Worm (Caenorhabditis elegans): ENCODE results near the gene B0001.8.
"Not testable (repeated sequence)": the region's sequence is repeated elsewhere in the genome, so short reads cannot be mapped to it uniquely, and the experiment has no call there.

The B0001.8 gene

DNA sequence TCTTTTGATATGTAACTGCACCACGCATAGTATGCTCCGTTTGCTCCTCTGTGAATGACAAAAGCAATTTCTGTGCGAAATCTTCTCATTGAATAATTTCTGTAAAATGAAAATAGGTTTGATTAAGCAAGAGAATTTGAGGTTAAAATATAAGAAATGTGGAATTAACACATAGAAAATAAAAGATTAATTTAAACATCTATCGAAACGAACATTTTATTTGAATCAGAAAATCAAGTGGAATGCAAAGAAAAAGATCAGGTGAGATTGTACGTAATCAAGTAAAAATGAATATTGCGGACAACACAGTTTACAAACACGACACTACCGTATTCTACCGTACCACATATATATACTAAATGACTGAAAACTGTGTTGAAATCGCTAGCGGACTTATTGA is at the start of gene B0001.8:
TSS of gene B0001.8 (minus strand) at position 101 of the 400 bp plus-strand sequence.
- TF ChIP-seq unc-62 (GFP tag; optimal IDR thresholded peaks at IDR 0.05), result no peak

DNA sequence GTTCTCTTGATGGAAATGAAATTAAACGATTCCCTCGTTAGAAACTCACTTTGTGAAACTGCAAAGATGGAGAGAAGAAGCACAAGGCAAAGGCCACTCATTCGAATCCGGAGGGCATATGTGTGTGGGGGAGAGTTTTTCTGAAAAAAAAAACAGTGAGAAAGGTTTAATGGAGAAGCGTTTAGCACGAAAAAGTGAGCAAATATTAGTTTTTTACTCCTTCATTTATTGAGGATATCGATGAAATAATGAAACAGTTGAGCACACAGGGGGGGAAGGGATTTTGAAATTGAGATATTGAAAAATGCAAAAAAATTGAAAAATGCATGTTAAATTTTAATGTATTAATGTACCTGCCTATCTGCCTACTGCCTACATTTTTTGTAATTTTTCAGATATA is 37.4 kb upstream of the B0001.8 start, which contains the start of gene nlr-1:
TSS of gene nlr-1 (minus strand) at position 101 of the 400 bp plus-strand sequence.
- TF ChIP-seq unc-62 (GFP tag; optimal IDR thresholded peaks at IDR 0.05), result not testable (repeated sequence)

DNA sequence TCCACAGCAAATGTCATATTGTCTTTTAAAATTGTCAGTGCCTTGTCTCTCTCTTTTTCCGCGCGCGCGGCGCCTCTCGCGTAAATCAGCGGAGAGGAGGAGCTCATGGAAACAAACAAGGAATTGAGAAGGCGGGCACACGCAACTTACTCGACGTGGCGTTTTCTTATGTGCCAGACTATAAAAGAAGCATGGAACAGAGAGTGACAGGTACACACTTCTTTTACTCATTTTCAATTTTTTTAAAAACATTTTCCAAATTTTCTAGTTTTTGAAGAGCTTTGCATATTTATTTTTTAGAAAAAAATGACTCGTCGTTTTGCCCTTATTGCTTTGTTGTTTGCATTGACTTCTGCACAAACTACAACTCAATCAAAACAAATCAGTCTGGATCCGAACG is 27.1 kb upstream of the B0001.8 start, which contains the start of gene F20B10.3:
TSS of gene F20B10.3 (plus strand) at position 301 of the 400 bp plus-strand sequence.
- no peak for TF ChIP-seq unc-62 (GFP tag; optimal IDR thresholded peaks at IDR 0.05)

DNA sequence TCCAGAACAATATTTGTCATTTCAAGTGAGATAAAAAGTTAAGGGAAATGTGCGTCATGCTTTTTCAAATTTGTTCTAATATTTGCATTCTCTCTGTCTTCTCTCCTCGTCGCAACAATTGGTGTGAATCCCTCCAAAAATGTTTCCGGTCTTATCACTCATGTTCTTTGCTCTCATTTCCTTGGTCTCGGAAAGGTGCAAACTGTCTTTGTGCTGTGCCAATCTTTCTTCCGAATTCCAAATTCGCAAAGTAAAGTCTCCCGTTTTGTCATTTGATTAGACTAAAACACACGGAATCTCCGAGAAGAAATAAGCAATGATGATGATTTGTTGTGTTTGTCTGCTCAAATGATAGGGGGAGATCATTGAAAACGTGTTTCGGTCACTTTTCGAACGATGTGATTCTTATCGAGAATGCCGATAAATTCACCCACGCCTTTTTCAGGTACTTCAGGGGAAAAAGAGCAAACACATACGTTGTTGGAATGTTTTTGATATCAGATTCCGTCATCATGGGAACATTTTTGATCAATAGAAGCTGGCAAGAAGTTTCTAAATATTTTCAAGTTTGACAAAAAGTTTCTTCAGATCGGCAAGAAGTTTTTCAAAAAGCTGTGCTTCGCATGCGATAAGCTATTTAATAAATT is 24.7 kb upstream of the B0001.8 start:
- TF ChIP-seq unc-62 (GFP tag; optimal IDR thresholded peaks at IDR 0.05), result no peak

DNA sequence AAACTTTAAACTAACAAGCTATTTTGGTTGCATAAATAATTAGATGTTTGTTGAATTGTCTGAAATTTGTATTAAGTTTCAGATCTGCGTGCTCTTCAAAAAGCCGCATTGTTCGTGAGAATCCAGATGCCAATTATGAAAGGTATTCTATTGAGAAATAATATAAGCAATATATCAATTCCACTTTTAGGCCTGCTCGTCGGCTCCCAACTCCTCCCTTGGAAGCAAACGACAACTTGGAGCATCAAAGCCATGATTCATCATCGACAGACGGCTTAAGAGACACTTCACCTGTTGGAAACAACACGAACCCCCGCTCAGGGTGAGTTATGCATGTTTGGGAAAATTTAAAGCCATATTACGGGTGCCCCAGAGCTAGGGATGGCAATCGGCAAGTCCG is 21.9 kb upstream of the B0001.8 start:
- no peak for TF ChIP-seq unc-62 (GFP tag; optimal IDR thresholded peaks at IDR 0.05)

DNA sequence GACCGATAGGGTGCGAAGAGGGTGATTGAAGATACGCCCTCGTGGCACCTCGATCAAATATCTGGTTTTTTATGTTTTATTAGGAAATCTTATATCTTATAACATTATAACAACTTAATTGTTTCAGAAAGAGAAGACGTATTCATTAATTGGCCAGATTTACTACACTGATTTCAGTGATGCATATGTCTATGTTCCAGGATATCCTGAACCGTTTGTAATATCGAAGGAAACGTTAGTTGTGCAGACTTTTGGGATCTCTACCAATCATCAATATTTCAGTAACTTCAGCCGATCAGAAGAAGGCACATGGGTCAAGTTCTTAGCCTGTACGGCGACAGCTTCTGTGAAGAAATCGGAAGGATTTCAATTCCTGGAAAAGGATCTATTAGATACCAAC is 19.6 kb upstream of the B0001.8 start:
- no peak for TF ChIP-seq unc-62 (GFP tag; optimal IDR thresholded peaks at IDR 0.05)

DNA sequence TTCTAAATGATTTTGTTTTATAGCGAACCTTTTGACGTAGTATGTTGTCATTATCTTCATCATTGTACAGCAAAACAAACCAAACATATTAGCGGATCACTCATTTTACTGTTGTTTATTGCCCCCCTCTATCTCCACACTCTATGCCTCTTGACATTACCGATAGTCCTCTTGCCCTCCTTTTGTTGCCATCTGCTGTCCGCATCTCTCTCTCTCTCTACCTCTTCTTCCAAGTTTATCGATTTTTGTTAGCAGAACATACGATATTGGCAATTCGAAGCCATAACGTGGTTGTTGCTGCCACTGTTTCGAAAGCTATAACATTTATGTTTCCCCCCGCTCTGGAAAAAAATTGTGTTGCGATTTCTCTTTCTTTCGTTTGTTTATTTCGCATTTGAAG is 17.1 kb upstream of the B0001.8 start:
- TF ChIP-seq unc-62 (GFP tag; optimal IDR thresholded peaks at IDR 0.05), result no peak

DNA sequence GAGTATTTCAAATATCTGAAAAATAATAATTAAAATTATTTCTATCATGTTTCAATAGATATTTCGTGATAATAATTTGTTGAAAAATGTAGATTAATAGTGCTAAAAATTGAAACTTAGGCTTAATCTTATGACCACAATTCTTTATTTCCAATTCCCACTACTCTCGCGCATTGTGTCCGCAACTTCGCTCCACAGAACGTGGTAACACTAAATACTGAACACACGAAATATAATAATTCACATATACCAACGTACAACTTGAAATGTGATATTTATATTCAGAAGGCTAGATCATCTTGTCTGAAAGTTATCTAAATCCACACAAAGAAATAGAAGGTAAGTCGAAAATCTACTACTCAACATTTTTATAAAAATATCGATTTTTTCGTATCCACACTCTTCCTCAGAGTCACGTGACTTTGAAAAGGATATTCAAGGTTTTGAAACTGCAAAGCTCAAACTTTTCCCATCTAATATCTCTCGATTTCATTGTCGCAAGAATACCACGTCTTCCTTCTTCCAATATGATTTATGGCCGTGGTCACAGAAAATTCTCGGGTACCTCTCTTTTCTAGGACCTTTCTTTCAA is 15.9 kb upstream of the B0001.8 start, which contains the start of gene eri-12:
TSS of gene eri-12 (plus strand) at position 197 of the 592 bp plus-strand sequence.
- no peak for TF ChIP-seq unc-62 (GFP tag; optimal IDR thresholded peaks at IDR 0.05)

DNA sequence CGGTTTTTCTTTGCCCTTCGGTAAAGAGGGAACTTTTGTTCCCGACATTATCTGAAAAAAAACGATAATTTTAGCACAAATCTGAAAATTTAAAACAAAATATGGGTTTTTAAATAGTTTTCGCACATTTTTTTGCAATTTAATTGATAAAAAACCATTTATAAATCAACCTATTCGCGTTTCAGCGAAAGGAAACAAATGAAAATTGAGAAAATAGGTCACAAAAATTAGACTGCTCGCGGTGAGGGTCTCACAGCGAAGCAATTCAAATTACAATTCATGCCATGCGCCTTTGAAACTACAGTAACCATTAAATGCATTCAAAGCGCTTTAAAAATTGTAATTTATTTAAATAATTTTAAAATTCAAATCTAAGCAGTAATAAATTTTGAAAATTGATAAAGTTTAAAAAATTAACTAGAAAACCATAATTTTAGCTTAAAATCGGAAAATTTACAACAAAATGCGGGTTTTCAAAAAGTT is 13.4 kb upstream of the B0001.8 start, which contains the start of gene B0001.7:
TSS of gene B0001.7 (minus strand) at position 51 of the 483 bp plus-strand sequence.
- TF ChIP-seq unc-62 (GFP tag; optimal IDR thresholded peaks at IDR 0.05), result no peak

DNA sequence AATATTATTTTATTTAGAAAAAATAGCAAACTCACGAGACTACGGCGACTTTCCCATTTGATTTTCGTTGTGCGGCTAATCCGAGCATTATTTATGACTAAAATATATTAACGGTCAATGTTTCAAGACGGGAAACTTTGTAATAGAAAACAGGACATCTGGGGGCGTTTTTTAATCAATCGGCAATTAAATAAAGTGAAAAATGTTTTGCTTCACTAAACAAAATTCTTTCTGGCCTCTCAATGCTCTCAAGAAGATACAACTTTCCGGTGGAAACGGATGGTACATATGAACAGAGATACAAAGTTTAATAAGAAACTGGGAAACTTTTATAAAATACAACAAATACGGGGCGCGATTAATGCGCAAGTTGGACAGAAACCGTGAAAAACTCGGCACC is 10.0 kb upstream of the B0001.8 start, which contains the start of gene B0001.2:
TSS of gene B0001.2 (minus strand) at position 101 of the 400 bp plus-strand sequence.
- no peak for TF ChIP-seq unc-62 (GFP tag; optimal IDR thresholded peaks at IDR 0.05)

DNA sequence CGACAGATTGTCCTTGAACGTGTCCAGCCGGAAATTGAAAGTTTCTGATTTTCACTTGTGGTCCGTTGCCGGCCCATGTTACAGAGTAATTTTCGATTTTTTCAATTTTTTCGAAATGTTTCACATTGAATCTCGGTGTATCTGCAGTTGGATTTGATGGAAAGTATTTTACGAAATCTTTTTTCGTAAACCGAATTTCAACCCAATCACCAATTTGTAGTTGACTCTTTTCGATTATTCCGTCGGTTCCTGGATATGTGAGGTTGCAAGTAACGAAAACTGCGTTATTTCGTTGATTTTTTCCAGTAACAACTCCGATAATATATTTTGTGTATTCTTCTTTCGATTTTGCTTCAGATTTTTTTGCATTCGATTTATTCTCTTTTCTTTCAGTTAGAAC is 8.8 kb upstream of the B0001.8 start:
- TF ChIP-seq unc-62 (GFP tag; optimal IDR thresholded peaks at IDR 0.05), result no peak

DNA sequence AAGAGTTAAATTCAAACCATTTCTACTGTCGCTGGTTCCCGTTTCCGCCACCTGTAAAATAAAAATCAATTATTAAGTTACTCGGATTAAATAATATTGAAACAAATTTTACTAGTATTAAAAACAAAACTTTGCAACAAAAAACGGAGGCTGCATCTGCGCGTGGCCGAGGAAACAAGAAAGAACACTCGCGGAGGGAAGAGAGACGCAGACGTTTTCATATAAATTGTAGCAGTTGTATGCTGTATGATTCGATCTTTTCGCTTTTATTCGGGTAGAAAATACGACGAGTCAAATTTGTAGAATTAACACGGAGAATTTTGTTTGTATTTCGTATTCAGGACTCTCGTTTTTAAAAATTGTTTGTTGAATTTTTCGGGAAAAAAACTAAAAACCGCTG is 4.8 kb upstream of the B0001.8 start, which contains the start of gene B0001.3:
TSS of gene B0001.3 (minus strand) at position 55 of the 400 bp plus-strand sequence.
- TF ChIP-seq unc-62 (GFP tag; optimal IDR thresholded peaks at IDR 0.05), result no peak

DNA sequence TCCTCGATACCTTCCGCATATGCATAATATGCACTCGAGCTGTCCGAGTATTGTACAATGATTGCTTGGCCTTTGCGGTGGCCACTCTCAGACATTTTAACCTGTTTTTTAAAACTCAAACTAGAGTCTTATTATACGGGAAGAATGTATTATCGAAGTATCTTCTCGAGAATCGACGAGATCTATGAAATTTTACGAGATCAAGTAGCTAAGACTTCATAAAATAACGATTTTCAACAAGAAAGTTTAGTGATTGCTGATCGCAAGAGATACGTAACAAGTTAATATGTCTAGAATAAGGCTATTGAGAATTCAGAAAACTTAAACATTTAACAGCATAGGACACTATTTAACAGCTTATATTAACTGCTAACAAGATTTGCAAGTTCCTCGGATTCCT is 2.4 kb upstream of the B0001.8 start, which contains the start of gene B0001.5:
TSS of gene B0001.5 (minus strand) at position 101 of the 400 bp plus-strand sequence.
- no peak for TF ChIP-seq unc-62 (GFP tag; optimal IDR thresholded peaks at IDR 0.05)

DNA sequence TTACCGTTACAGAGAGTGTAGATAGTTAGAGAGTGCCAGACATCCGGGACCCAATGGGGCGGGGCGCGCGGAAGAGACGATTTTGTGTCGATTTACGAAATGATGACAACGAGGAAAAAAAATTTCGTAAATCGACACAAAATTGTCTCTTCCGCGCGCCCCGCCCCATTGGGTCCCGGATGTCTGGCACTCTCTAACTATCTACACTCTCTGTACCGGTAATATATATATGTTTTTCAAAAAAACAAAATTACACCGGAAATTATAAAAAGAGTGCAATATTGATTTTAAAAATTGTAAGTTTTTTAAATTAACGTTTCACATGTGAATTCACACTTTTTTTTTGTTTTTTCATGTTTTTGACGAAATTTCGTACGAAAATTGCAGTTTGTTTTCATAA is 2.8 kb downstream of the B0001.8 start, which contains the start of gene B0001.4:
TSS of gene B0001.4 (minus strand) at position 101 of the 400 bp plus-strand sequence.
- not testable (repeated sequence) for TF ChIP-seq unc-62 (GFP tag; optimal IDR thresholded peaks at IDR 0.05)

DNA sequence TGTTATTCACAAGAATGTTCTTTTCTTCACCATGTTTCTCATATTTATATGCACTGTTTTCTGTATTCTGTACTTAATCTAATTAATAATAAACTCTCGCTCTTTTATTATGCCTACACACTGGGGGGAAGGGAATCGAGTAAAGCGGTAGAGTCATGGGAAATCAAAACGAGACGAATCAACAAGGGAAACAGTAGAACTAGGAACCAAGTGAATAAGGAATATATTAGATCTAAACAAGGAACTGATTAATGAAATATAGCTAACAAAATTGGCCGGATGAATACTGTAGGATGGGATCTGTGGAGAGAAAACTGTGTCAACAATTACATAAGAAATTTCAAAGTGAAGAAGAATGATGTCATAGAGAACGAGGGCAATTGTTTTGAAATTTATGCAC is 5.9 kb downstream of the B0001.8 start:
- no peak for TF ChIP-seq unc-62 (GFP tag; optimal IDR thresholded peaks at IDR 0.05)

DNA sequence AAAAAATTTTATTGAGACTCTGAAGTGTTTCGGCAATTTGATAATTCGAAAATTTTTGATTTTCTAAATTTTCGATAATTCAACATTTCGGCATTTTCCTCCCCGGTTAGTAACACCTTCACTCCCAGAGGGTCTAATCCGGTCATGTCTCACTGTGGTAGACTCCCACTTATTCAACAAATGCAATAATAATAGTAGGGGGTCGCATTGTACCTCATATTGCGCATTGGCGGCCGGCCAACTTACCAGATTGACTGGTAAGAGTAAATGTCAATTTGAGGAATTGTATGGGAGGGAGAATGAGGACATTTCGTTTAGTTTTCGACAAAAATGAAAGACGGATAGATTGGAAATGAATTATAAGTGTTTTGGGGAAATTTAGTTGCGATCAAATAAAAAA is 7.1 kb downstream of the B0001.8 start:
- TF ChIP-seq unc-62 (GFP tag; optimal IDR thresholded peaks at IDR 0.05), result no peak

Measured in whole organism, dauer.